Fruit fly (Drosophila melanogaster): ENCODE results near the gene CG6700.

Gene CG6700

dm6 chr2L:10849511-10850191 is 7.3 kb upstream of the CG6700 start, which contains the start of gene SmydA-3:
SmydA-3 (plus strand) TSS chr2L:10850141.
- no peak for TF ChIP-seq CG7368 (GFP tag; optimal IDR thresholded peaks at IDR 0.05)
- TF ChIP-seq CG6792 (GFP tag; optimal IDR thresholded peaks at IDR 0.05), result peak; percentile 7
- peak; percentile 11 for TF ChIP-seq fd59A (GFP tag; optimal IDR thresholded peaks at IDR 0.05)
- peak; percentile 19 for TF ChIP-seq Ets96B (tag; optimal IDR thresholded peaks at IDR 0.05)
- peak; percentile 74 for TF ChIP-seq Eip78C (GFP tag)
- peak; percentile 66 for TF ChIP-seq net (GFP tag; optimal IDR thresholded peaks at IDR 0.05)
- peak; percentile 81 for TF ChIP-seq CG32006 (GFP tag; optimal IDR thresholded peaks at IDR 0.05)
- no peak for TF ChIP-seq vri (GFP tag; optimal IDR thresholded peaks at IDR 0.05)
- peak; percentile 22 for TF ChIP-seq esn (GFP tag; optimal IDR thresholded peaks at IDR 0.05)
- peak; percentile 12 for TF ChIP-seq lz (GFP tag; optimal IDR thresholded peaks at IDR 0.05)
- TF ChIP-seq CG8632 (GFP tag; optimal IDR thresholded peaks at IDR 0.05), result peak; percentile 30
- TF ChIP-seq acj6 (GFP tag; optimal IDR thresholded peaks at IDR 0.05), result no peak
- peak; percentile 51 for TF ChIP-seq Gug (GFP tag; IDR thresholded peaks at IDR 0.05)
- no peak for TF ChIP-seq CG10669 (GFP tag; optimal IDR thresholded peaks at IDR 0.05)
- peak; percentile 25 for TF ChIP-seq Lpt (GFP tag; optimal IDR thresholded peaks at IDR 0.05)
- TF ChIP-seq CG8119 (GFP tag; IDR thresholded peaks at IDR 0.05), result peak; percentile 69; the same call in 2 of the 3 replicates
- no peak for TF ChIP-seq ss (GFP tag; optimal IDR thresholded peaks at IDR 0.05)
- TF ChIP-seq CG6163 (GFP tag; IDR thresholded peaks at IDR 0.05), result peak; percentile 64
- 0 out of 2 replicates have a peak, but pooled peaks have one; percentile 32 for TF ChIP-seq CG11294 (GFP tag; IDR thresholded peaks at IDR 0.05)
- peak; percentile 82 for TF ChIP-seq eg (GFP tag; IDR thresholded peaks at IDR 0.05)
- peak; percentile 75 for TF ChIP-seq CG15336 (GFP tag; IDR thresholded peaks at IDR 0.05)
- TF ChIP-seq dac (GFP tag; optimal IDR thresholded peaks at IDR 0.05), result peak; percentile 34
- peak; percentile 44 for TF ChIP-seq CG3919 (GFP tag; optimal IDR thresholded peaks at IDR 0.05)
- TF ChIP-seq salr (GFP tag; optimal IDR thresholded peaks at IDR 0.05), result peak in 1 of 2 experiments; percentile 71
- no peak for TF ChIP-seq topi (GFP tag; optimal IDR thresholded peaks at IDR 0.05)
- TF ChIP-seq CG34406 (GFP tag; optimal IDR thresholded peaks at IDR 0.05), result peak; percentile 49
- TF ChIP-seq Hr39 (GFP tag; optimal IDR thresholded peaks at IDR 0.05), result no peak
- peak; percentile 70 for TF ChIP-seq CG6276 (GFP tag; optimal IDR thresholded peaks at IDR 0.05)
- TF ChIP-seq Hr4 (GFP tag; optimal IDR thresholded peaks at IDR 0.05), result peak; percentile 58
- peak; percentile 51 for TF ChIP-seq achi (GFP tag; optimal IDR thresholded peaks at IDR 0.05)
- peak; percentile 50 for TF ChIP-seq CG4318 (GFP tag; optimal IDR thresholded peaks at IDR 0.05)

DNA sequence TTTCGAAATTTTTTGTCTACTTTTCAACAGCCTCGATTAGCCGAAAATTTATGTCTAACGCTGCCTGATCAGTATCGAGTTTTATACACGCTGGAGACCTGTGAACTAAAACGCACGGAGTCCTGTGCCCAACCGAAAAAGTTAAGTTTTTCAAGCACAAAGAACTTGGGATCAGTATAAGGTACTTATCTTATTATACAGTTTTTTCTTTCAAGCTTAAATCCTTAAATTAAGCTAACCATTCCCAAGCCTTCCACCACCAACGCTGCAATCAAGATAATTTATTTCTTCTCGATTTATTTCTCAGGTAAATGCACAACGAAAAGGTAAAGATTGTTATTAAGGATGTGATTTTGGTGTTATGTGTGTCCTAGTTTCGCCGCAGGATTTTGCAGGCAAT is 4.5 kb upstream of the CG6700 start, which contains the start of gene Porin2:
Gene Porin2 (minus strand): TSS at position 101 of the 400 bp plus-strand sequence.
- TF ChIP-seq lz (GFP tag; optimal IDR thresholded peaks at IDR 0.05) (no peak), Met (GFP tag; optimal IDR thresholded peaks at IDR 0.05) (no peak), fd85E (GFP tag; optimal IDR thresholded peaks at IDR 0.05) (no peak), Blimp-1 (GFP tag; optimal IDR thresholded peaks at IDR 0.05) (no peak), Ets21C (GFP tag; optimal IDR thresholded peaks at IDR 0.05) (no peak), dac (GFP tag; optimal IDR thresholded peaks at IDR 0.05) (no peak), cyc (GFP tag; optimal IDR thresholded peaks at IDR 0.05) (no peak), dsx (GFP tag; optimal IDR thresholded peaks at IDR 0.05; ENCODE audit: poor library complexity, severe bottlenecking) (no peak), CG6854 (GFP tag; optimal IDR thresholded peaks at IDR 0.05) (no peak), CG8632 (GFP tag; optimal IDR thresholded peaks at IDR 0.05) (no peak), Eip75B (GFP tag; optimal IDR thresholded peaks at IDR 0.05) (no peak), Lpt (GFP tag; optimal IDR thresholded peaks at IDR 0.05) (no peak), fkh (GFP tag; optimal IDR thresholded peaks at IDR 0.05) (no peak), CG6792 (GFP tag; optimal IDR thresholded peaks at IDR 0.05) (no peak), CG3919 (GFP tag; optimal IDR thresholded peaks at IDR 0.05) (no peak), topi (GFP tag; optimal IDR thresholded peaks at IDR 0.05) (no peak), svp (GFP tag) (no peak), ss (GFP tag; optimal IDR thresholded peaks at IDR 0.05) (no peak)

All from whole organism, prepupa.